Fruit fly (Drosophila melanogaster): ENCODE data around the gene Sry-beta.

Sry-beta gene

dm6 chr3R:30083215-30083614 is 43.7 kb downstream of the Sry-beta start (continued):
- no peak for TF ChIP-seq CG1024 (GFP tag; IDR thresholded peaks at IDR 0.05)
- no peak for TF ChIP-seq nom (GFP tag; optimal IDR thresholded peaks at IDR 0.05)
- TF ChIP-seq CG4360 (GFP tag; IDR thresholded peaks at IDR 0.05) = no peak
- peak; percentile 15; the same call in 1 of the 2 replicates for TF ChIP-seq Xrp1 (GFP tag; IDR thresholded peaks at IDR 0.05)
- peak; percentile 83 for TF ChIP-seq sens (GFP tag)
- peak; percentile 81 for TF ChIP-seq Ets65A (GFP tag)
- no peak for TF ChIP-seq CG4617 (GFP tag; optimal IDR thresholded peaks at IDR 0.05; ENCODE audit: borderline replicate concordance)
- TF ChIP-seq Antp (GFP tag; optimal IDR thresholded peaks at IDR 0.05) = no peak
- TF ChIP-seq HLHmδ (GFP tag; optimal IDR thresholded peaks at IDR 0.05) = no peak
- no peak for TF ChIP-seq Atf-2 (GFP tag; optimal IDR thresholded peaks at IDR 0.05)
- TF ChIP-seq CG12769 (tag; optimal IDR thresholded peaks at IDR 0.05) = no peak
- TF ChIP-seq pb (GFP tag; optimal IDR thresholded peaks at IDR 0.05) = no peak
- no peak for TF ChIP-seq gt (GFP tag; IDR thresholded peaks at IDR 0.05)
- no peak for TF ChIP-seq CG12236 (GFP tag; optimal IDR thresholded peaks at IDR 0.05)
- TF ChIP-seq CG12155 (GFP tag; optimal IDR thresholded peaks at IDR 0.05) = no peak
- TF ChIP-seq CG11695 (GFP tag; IDR thresholded peaks at IDR 0.05) = no peak
- no peak for TF ChIP-seq CG18764 (GFP tag; optimal IDR thresholded peaks at IDR 0.05)
- TF ChIP-seq Hr39 (optimal IDR thresholded peaks at IDR 0.05) = no peak
- no peak for TF ChIP-seq CG32532 (GFP tag; IDR thresholded peaks at IDR 0.05)
- no peak for TF ChIP-seq CG4404 (GFP tag; IDR thresholded peaks at IDR 0.05)
- no peak for TF ChIP-seq trem (tag; optimal IDR thresholded peaks at IDR 0.05)
- TF ChIP-seq crc (GFP tag; optimal IDR thresholded peaks at IDR 0.05) = no peak
- no peak for TF ChIP-seq Elba2 (GFP tag; optimal IDR thresholded peaks at IDR 0.05)
- no peak for TF ChIP-seq NK7.1 (GFP tag; optimal IDR thresholded peaks at IDR 0.05)
- no peak for TF ChIP-seq ara (GFP tag; IDR thresholded peaks at IDR 0.05)
- TF ChIP-seq Atf3 (GFP tag; optimal IDR thresholded peaks at IDR 0.05) = no peak
- TF ChIP-seq CG11560 (tag; IDR thresholded peaks at IDR 0.05) = no peak
- no peak for TF ChIP-seq insv (GFP tag; optimal IDR thresholded peaks at IDR 0.05)
- TF ChIP-seq Aef1 (GFP tag; IDR thresholded peaks at IDR 0.05) = no peak
- TF ChIP-seq slou (GFP tag; optimal IDR thresholded peaks at IDR 0.05) = no peak
- TF ChIP-seq CG3407 (GFP tag; optimal IDR thresholded peaks at IDR 0.05) = no peak
- TF ChIP-seq dpn (GFP tag; optimal IDR thresholded peaks at IDR 0.05) = no peak
- no peak for TF ChIP-seq D19B (GFP tag; optimal IDR thresholded peaks at IDR 0.05)
- TF ChIP-seq CG2875 (GFP tag; optimal IDR thresholded peaks at IDR 0.05) = no peak
- TF ChIP-seq CG4854 (GFP tag; optimal IDR thresholded peaks at IDR 0.05) = no peak
- TF ChIP-seq Asciz (GFP tag; optimal IDR thresholded peaks at IDR 0.05) = no peak
- TF ChIP-seq p53 (GFP tag; optimal IDR thresholded peaks at IDR 0.05) = no peak
- no peak for TF ChIP-seq esg (GFP tag; conservative IDR thresholded peaks at IDR 0.05)
- TF ChIP-seq CG10979 (tag; optimal IDR thresholded peaks at IDR 0.05) = peak; percentile 0
- no peak for TF ChIP-seq CG4424 (GFP tag; optimal IDR thresholded peaks at IDR 0.05)
- no peak for TF ChIP-seq gcm2 (GFP tag; optimal IDR thresholded peaks at IDR 0.05)
- peak; percentile 33 for TF ChIP-seq CG14441 (GFP tag; IDR thresholded peaks at IDR 0.05)
- TF ChIP-seq CG2120 (GFP tag; optimal IDR thresholded peaks at IDR 0.05) = peak; percentile 32
- no peak for TF ChIP-seq CG15601 (tag; optimal IDR thresholded peaks at IDR 0.05)
- TF ChIP-seq CG32767 (GFP tag; IDR thresholded peaks at IDR 0.05) = no peak
- no peak for TF ChIP-seq kni (GFP tag; optimal IDR thresholded peaks at IDR 0.05)
- TF ChIP-seq CG17361 (GFP tag; IDR thresholded peaks at IDR 0.05) = 0 out of 3 replicates have a peak, but pooled peaks have one; percentile 13
- TF ChIP-seq CG12299 (tag; optimal IDR thresholded peaks at IDR 0.05) = no peak
- no peak for TF ChIP-seq CkIIα-i1 (GFP tag; IDR thresholded peaks at IDR 0.05)
- no peak for TF ChIP-seq fd64A (GFP tag; optimal IDR thresholded peaks at IDR 0.05)
- no peak for TF ChIP-seq CG17328 (GFP tag; IDR thresholded peaks at IDR 0.05)
- no peak for TF ChIP-seq CG8359 (GFP tag; optimal IDR thresholded peaks at IDR 0.05; ENCODE audit: borderline replicate concordance)
- peak; percentile 33 for TF ChIP-seq dmrt99B (tag; optimal IDR thresholded peaks at IDR 0.05)

Data from whole organism, embryonic.